Worm (Caenorhabditis elegans): Measurements from ENCODE around the gene srv-21.
A peak's percentile ranks its signal among the peaks of the same experiment; 100 is the strongest.

The srv-21 gene

ce11 chrIV:5896341-5896740 is 19.2 kb upstream of the srv-21 start, which contains the start of gene pck-3:
pck-3 (plus strand) TSS chrIV:5896641.
- TF ChIP-seq ccch-3 (GFP tag; optimal IDR thresholded peaks at IDR 0.05) (no peak), Y95B8A.8 (GFP tag; IDR thresholded peaks at IDR 0.05) (no peak), snpc-3.4 (tag; optimal IDR thresholded peaks at IDR 0.05) (no peak), B0019.2 (GFP tag; conservative IDR thresholded peaks at IDR 0.05) (no peak), K11D2.4 (GFP tag; IDR thresholded peaks at IDR 0.05) (no peak), tbx-9 (tag; optimal IDR thresholded peaks at IDR 0.05; ENCODE audit: borderline replicate concordance) (no peak), F57A8.1 (GFP tag; optimal IDR thresholded peaks at IDR 0.05) (no peak), nhr-90 (tag; optimal IDR thresholded peaks at IDR 0.05) (no peak), Y53F4B.3 (GFP tag; IDR thresholded peaks at IDR 0.05) (no peak), ceh-100 (GFP tag; IDR thresholded peaks at IDR 0.05) (no peak)

ce11 chrIV:5895190-5895589 is 18.0 kb upstream of the srv-21 start, which contains the start of gene nspb-6:
nspb-6 (plus strand) TSS chrIV:5895490.
- TF ChIP-seq ekl-4 (GFP tag; IDR thresholded peaks at IDR 0.05) (no peak), lin-40 (tag; optimal IDR thresholded peaks at IDR 0.05) (no peak), repo-1 (tag; optimal IDR thresholded peaks at IDR 0.05) (no peak), ztf-28 (GFP tag; IDR thresholded peaks at IDR 0.05) (no peak), madf-3 (GFP tag; IDR thresholded peaks at IDR 0.05) (no peak), unc-62 (GFP tag; optimal IDR thresholded peaks at IDR 0.05) (no peak), let-607 (tag; optimal IDR thresholded peaks at IDR 0.05) (no peak), hrde-1 (tag; optimal IDR thresholded peaks at IDR 0.05; ENCODE audit: borderline replicate concordance) (no peak), rcor-1 (GFP tag; IDR thresholded peaks at IDR 0.05) (no peak), let-526 (GFP tag; IDR thresholded peaks at IDR 0.05) (no peak), ztf-6 (GFP tag; IDR thresholded peaks at IDR 0.05) (no peak), nhr-90 (tag; optimal IDR thresholded peaks at IDR 0.05) (no peak), ceh-79 (tag; optimal IDR thresholded peaks at IDR 0.05) (no peak), aptf-3 (GFP tag; IDR thresholded peaks at IDR 0.05) (no peak), lin-26 (GFP tag; IDR thresholded peaks at IDR 0.05) (no peak), C17E4.6 (GFP tag; IDR thresholded peaks at IDR 0.05) (no peak), sdz-38 (tag; optimal IDR thresholded peaks at IDR 0.05) (no peak), attf-5 (GFP tag; optimal IDR thresholded peaks at IDR 0.05) (no peak), attf-3 (GFP tag; conservative IDR thresholded peaks at IDR 0.05) (no peak)

DNA sequence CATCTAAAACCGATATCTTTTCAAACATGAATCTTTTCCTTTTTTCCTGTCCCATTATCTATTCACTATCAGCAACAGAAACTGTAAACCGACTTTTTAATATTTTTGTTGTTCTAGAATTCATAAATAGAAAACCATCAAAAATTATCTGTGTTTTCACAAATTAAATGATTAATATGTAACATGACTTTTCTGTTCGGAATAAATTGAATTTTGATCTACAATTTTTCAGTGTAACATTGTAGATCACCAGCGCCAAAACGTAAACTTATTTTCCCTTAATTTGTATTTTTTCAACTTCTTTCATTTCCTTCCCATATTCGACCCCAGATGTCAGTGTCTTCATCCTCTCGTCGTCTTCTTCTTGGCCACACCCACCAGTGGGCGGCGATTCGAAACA is 14.1 kb upstream of the srv-21 start, which contains the start of gene H04M03.3:
Gene H04M03.3 (plus strand): TSS at position 301 of the 400 bp plus-strand sequence.
- TF ChIP-seq F57A8.1 (GFP tag; optimal IDR thresholded peaks at IDR 0.05) (no peak), efl-1 (GFP tag; optimal IDR thresholded peaks at IDR 0.05) (peak; percentile 8)

DNA sequence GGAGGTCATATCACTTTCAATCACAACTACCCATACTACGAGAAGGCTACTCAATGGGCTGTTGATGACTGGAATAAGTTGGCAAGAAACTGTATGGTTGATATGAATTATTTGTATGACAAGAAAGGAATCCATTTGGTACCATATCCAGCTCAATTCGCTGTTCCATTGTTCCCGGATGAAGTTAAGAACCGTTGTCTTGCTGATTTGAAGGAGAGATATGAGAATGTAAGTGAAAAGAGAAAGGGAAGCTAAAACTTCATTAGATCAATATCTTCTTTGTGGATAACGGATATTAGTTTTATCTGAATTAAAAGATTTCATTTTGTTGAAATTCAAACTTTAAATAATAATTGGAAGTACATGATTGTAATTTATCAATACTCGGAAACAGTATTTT is 9.5 kb upstream of the srv-21 start:
- no peak for TF ChIP-seq egrh-3 (GFP tag; IDR thresholded peaks at IDR 0.05)
- TF ChIP-seq lag-1 (GFP tag; IDR thresholded peaks at IDR 0.05) = no peak
- no peak for TF ChIP-seq hmg-20 (GFP tag; IDR thresholded peaks at IDR 0.05)
- TF ChIP-seq die-1 (tag; optimal IDR thresholded peaks at IDR 0.05) = no peak
- no peak for TF ChIP-seq aptf-2 (GFP tag; conservative IDR thresholded peaks at IDR 0.05)
- TF ChIP-seq athp-1 (tag; optimal IDR thresholded peaks at IDR 0.05) = no peak
- TF ChIP-seq snpc-3.4 (tag; optimal IDR thresholded peaks at IDR 0.05) = no peak
- no peak for TF ChIP-seq lsl-1 (GFP tag; optimal IDR thresholded peaks at IDR 0.05)
- no peak for TF ChIP-seq attf-6 (GFP tag; IDR thresholded peaks at IDR 0.05)
- no peak for TF ChIP-seq snpc-1.3 (tag; optimal IDR thresholded peaks at IDR 0.05; ENCODE audit: insufficient read depth)
- no peak for TF ChIP-seq atf-7 (tag; optimal IDR thresholded peaks at IDR 0.05)

All from whole organism, young adult.